Worm (Caenorhabditis elegans): Measurements from ENCODE around the gene cct-6.

cct-6 gene

DNA sequence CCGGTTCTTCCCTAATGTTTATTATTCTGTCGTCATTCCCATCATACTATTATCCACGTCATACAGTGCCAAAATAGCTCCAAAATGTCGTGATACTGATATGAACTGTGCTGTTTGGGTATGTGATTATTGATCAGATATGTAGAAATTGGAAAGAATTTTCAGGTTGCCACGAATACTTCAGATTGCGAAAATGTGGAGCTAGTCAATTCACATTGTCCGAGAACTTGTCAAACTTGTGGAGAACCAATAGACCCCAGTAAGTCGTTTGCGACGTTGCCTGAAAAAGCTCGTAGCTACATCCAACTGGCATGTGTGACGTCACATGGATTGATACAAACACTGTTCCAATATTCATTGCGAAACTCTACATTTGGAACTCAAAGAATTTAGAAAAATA lies 29.0 kb upstream of the cct-6 start:
- TF ChIP-seq pag-3 (tag; optimal IDR thresholded peaks at IDR 0.05; ENCODE audit: borderline replicate concordance) (no peak), pqm-1 (tag; optimal IDR thresholded peaks at IDR 0.05) (no peak), unc-42 (tag; optimal IDR thresholded peaks at IDR 0.05) (no peak), lin-11 (tag; optimal IDR thresholded peaks at IDR 0.05) (no peak)

DNA sequence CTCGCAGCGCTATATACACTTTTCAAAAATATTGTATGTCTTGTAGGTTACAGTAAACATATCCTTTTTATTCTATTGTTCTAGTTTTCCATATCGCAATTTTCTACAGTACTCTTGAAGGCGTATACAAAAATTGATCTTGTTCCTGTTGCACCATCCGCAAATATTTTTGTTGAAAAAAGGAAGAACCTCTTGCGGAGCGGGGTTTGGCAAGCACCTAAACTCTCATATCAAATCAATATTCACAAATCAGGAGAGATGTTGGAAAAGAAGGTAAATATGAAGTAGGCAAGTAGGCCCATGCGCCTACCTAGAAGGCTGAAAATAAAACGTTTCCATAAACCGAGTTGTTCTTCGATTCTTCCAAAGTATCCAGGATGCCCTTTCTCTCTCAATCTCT lies 28.5 kb upstream of the cct-6 start, which contains the start of gene C28H8.5:
C28H8.5 (plus strand) TSS at position 301 of the 400 bp plus-strand sequence.
- TF ChIP-seq sox-4 (tag; optimal IDR thresholded peaks at IDR 0.05) (no peak), pha-2 (tag; optimal IDR thresholded peaks at IDR 0.05) (no peak), K09A11.1 (tag; optimal IDR thresholded peaks at IDR 0.05; ENCODE audit: insufficient read depth) (no peak)

DNA sequence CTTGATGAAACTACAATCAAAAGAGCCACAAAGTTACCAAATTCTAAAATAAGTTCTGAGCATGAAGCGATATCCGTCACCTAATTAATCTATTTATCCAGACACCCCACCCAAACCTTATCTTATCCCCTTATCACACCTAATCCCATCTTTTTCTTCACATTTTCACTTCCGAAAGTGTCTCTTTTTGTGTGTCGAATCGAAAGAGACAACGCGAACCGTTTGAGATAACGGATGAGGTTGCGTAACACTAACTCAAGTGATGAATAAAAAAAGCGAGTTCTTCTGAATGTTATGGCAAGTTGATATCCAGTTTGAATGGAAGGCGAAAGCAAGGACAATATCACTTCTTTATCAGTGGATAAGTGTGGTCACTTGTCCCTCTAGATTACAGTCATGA lies 28.0 kb upstream of the cct-6 start:
- TF ChIP-seq mec-3 (tag; optimal IDR thresholded peaks at IDR 0.05; ENCODE audit: borderline replicate concordance) (no peak), nhr-232 (tag; optimal IDR thresholded peaks at IDR 0.05) (no peak), ztf-16 (tag; optimal IDR thresholded peaks at IDR 0.05) (no peak), elt-4 (tag; optimal IDR thresholded peaks at IDR 0.05) (no peak), C38D4.7 (GFP tag; optimal IDR thresholded peaks at IDR 0.05) (no peak), ttx-3 (tag; optimal IDR thresholded peaks at IDR 0.05) (no peak), ceh-34 (tag; optimal IDR thresholded peaks at IDR 0.05) (no peak), npax-4 (tag; optimal IDR thresholded peaks at IDR 0.05) (no peak), pros-1 (tag; optimal IDR thresholded peaks at IDR 0.05) (no peak), ceh-45 (GFP tag; IDR thresholded peaks at IDR 0.05) (no peak)

DNA sequence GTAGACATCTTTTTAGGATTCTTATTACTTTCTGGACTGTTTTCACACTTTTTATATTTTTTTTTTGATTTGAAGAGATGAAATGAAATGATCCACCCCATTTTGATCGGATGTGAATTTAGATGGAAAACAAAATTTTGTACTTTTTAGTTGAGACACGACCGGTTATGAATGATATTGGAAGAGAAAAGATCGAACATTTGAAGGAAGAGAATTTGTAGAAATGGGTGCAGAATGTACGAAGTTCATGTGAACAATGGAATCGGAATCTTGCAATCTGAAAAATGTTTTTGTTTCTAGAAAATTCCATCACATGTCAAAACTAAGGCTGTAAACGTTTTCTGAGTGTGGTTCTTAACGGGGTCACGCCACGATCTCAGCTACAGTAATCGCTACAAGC lies 27.3 kb upstream of the cct-6 start, which contains the start of gene F01F1.14:
F01F1.14 (minus strand) TSS at position 101 of the 400 bp plus-strand sequence.
- TF ChIP-seq pax-1 (tag; optimal IDR thresholded peaks at IDR 0.05): no peak
- no peak for TF ChIP-seq zip-5 (tag; optimal IDR thresholded peaks at IDR 0.05)
- TF ChIP-seq K09A11.1 (tag; optimal IDR thresholded peaks at IDR 0.05; ENCODE audit: insufficient read depth): no peak
- no peak for TF ChIP-seq fkh-10 (GFP tag; optimal IDR thresholded peaks at IDR 0.05)

DNA sequence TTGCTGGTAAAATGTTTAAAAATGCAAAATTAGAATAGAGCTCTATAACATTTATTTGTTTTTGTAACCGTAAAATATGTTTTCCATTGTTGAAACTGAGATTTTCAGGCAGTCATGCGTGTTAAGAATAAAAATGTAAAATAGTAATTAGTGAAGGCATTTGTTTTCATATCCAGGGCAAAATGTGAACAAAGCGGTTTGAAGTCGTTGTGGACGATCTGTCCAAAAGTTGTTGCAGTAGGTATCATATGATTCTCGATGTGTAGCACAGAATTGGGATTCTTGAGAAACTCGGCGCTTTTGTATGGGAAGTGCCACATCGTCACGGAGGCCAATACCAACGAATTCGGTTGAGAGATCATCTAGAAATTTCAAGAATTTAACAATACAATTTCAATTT lies 26.8 kb upstream of the cct-6 start:
- TF ChIP-seq ama-1 (optimal IDR thresholded peaks at IDR 0.05) (peak; percentile 0), fax-1 (tag; optimal IDR thresholded peaks at IDR 0.05) (no peak)

DNA sequence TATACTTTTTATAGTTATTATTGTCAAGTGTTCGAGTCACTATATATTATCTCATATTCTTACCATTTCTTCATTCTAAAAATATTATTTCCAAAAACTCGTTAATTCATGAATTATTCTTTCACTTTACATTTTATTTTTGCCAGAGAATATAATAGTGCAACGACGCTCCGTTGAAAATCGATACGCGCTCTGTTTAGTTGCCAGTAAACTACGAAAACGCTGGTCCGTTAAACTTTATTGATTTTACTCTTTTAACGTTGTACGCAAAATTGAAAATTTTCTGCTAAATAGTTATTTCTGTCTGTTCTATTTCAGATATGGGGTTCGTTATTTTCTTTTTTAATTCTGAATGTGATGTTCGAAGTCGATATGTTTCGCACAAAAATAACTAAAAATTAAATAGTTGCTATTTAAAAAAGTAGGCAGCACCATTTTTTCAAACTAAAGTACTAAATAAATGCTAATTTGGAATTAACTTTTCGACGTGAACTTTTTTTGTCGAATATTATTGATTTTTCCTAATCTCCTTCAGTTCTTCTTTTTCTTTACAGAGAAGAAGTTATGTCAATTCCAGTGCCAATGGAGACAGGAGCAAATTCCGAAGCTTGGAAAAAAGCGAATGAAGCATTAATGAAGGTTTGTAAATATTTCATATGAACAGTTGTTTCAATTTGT lies 23.9 kb upstream of the cct-6 start, which contains the start of gene hpo-10:
hpo-10 (plus strand) TSS at position 199 of the 678 bp plus-strand sequence.
- TF ChIP-seq ceh-48 (tag; optimal IDR thresholded peaks at IDR 0.05): peak; percentile 93
- peak; percentile 18 for TF ChIP-seq nfya-1 (tag; optimal IDR thresholded peaks at IDR 0.05)
- no peak for TF ChIP-seq fkh-6 (tag; optimal IDR thresholded peaks at IDR 0.05)
- no peak for TF ChIP-seq madf-2 (tag; optimal IDR thresholded peaks at IDR 0.05)
- no peak for TF ChIP-seq eyg-1 (tag; optimal IDR thresholded peaks at IDR 0.05)
- peak; percentile 13 for TF ChIP-seq ceh-31 (tag; optimal IDR thresholded peaks at IDR 0.05)

DNA sequence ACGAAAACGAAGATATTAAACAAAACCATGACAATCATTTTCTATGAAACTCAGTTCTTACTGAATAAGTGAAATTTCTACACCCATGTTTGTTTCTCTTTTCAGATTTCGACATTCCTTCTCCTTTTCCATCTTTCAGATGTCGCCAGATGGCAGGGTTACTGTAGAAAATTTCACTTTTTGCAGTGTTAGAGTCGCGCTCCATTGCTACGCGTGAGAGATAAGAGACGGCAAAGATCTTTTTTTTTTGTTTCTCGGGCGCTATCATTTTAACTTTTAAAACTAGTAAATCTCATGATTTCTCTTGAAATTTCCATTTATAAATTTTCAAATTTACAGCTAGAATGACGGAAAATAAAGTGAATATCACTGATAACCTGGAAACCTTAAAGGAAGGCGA lies 22.7 kb upstream of the cct-6 start, which contains the start of the genes mig-21 and F01F1.2:
mig-21 (minus strand) TSS at position 166 of the 400 bp plus-strand sequence.
F01F1.2 (plus strand) TSS at position 340 of the 400 bp plus-strand sequence.
- no peak for TF ChIP-seq ttx-3 (tag; optimal IDR thresholded peaks at IDR 0.05)
- TF ChIP-seq pha-4 (tag; optimal IDR thresholded peaks at IDR 0.05): no peak
- no peak for TF ChIP-seq sox-2 (GFP tag; IDR thresholded peaks at IDR 0.05)
- no peak for TF ChIP-seq unc-3 (GFP tag; conservative IDR thresholded peaks at IDR 0.05)
- TF ChIP-seq unc-3 (tag; optimal IDR thresholded peaks at IDR 0.05): no peak
- no peak for TF ChIP-seq syd-9 (tag; optimal IDR thresholded peaks at IDR 0.05)
- TF ChIP-seq tbx-7 (tag; optimal IDR thresholded peaks at IDR 0.05): no peak

All from whole organism, late embryonic.